Fruit fly (Drosophila melanogaster) S2 (cell line): Measurements from ENCODE around the gene ppk31.

Experiments used
- CG8478 ChIP-seq: fragments of >200 bp; optimal IDR thresholded peaks from 2 replicates; lab custom pipeline; 2018
- CTCF ChIP-seq, 2 experiments: fragments of >200 bp; optimal IDR thresholded peaks; 2 replicates each; lab custom pipeline; 2018

ppk31 gene

DNA sequence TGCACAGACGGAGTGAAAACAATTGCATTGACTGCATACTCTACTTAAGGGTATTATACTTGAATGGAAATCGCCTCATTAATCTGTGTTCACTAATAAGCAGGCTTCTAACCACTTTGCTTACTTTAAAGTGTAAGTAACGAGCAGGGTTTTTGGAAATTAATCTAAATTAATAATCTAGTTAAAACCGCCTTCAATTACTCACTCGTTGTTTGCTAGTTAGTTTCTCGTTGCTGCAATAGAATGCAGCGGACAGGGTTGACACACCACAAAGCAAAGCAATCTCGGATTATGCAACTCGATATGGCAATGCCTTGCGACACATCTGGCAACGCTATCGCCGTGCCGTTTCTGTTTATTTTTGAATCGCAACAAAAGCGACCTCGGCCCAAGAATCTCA, 23.0 kb upstream of the ppk31 start:
- TF ChIP-seq CG8478 (lab: Kevin White, UChicago) = no peak
- no peak for TF ChIP-seq CTCF (optimal IDR thresholded peaks at IDR 0.05; lab: Kevin White, UChicago)

DNA sequence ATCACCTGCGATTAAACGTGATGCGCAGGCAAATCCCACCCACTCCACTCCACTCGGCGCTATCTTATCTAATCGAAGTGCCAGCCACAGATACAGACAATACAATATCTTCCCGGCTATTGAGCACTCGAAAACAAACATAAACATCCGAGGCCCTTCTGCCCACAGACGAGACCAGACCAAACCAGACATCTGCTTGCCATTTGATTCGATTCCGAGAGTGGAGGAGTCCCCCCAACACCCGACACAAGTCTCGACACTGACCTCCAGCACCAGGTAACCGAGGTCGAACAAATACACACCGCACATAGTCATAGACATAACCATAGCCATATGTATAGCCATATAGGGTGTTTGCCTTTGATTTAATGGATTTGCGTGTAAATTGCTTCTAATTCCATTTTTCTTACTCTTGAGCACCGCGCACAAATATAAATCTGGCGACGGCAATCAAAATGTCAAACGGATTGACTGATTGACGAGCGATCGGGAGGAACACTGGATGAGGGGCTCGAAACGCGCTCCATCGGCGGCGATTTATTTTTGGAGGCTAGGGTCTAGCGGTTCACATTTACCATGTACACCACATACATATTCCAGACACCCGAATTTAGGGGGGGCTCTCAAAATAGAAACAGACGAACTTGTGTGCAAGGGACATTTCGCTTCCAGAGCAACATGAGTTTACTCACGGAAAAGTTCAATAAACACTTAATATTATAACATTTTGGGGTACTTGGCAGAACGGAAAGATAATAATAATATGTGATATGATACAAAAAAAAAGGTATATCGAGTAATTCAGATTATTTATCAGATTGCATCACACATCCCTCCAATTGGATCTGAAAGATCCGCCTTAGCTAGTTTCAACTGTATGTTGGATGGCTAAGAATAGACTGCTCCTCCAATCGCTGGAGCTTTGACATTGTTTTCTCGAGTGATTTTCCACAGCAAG, 13.8 kb upstream of the ppk31 start:
- TF ChIP-seq CG8478 (lab: Kevin White, UChicago) (no peak), CTCF (optimal IDR thresholded peaks at IDR 0.05; lab: Kevin White, UChicago) (no peak)

dm6 chr3R:27149884-27150676, 12.8 kb upstream of the ppk31 start:
- TF ChIP-seq CG8478 (lab: Kevin White, UChicago) (no peak), CTCF (optimal IDR thresholded peaks at IDR 0.05; lab: Kevin White, UChicago) (no peak)

dm6 chr3R:27150685-27151515, 12.0 kb upstream of the ppk31 start, which contains the start of gene CG6051:
Gene CG6051 (minus strand): TSS chr3R:27151069.
- peak; percentile 26 to 44 for TF ChIP-seq CTCF (optimal IDR thresholded peaks at IDR 0.05; lab: Kevin White, UChicago)
- TF ChIP-seq CG8478 (lab: Kevin White, UChicago) = no peak

- TF ChIP-seq CG8478 (lab: Kevin White, UChicago) (no peak), CTCF (optimal IDR thresholded peaks at IDR 0.05; lab: Kevin White, UChicago) (peak; percentile 79 to 80)
Measured at dm6 chr3R:27151516-27151823, 11.5 kb upstream of the ppk31 start, which contains the start of gene Men-b. Gene Men-b (plus strand): TSS chr3R:27151662.

DNA sequence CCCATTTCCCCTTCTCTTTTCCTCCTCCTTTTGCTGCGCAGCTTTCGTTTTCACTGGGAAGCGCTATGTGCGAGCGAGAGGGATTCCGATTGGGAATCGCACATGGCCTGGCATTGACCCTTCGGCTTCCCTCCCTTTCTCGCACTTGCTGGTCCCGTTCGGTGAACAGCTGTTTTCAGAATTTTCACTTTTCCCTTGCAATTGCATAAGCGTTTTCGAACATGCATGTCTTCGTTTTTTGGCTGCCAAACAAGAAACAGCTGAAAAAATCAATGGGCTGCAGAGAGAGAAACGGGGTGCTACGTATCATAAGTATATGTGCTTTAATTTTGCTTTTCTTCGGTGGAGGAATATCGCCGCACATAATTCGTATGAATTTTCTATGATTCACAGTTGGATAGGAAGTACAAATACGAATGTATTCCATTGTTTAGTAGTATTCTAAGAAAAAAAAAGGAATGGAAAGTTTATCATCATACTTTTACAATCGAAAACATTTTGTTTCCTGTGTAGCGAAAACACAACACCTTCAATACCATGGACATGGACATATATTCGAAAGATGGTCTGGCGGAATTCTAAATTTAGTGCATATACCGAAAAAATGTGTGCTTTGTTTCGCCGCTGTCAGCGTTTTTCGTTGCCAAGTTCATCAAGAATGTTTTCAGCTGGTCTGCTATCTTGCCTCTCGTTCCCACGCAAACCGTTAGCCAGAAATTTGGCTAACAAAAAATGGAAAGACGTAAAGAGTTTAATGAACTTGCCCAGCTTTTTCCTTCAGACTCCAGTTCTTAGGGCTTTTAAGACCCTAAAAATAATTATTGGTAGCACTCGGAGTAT, 10.6 kb upstream of the ppk31 start:
- TF ChIP-seq CG8478 (lab: Kevin White, UChicago) = no peak
- no peak for TF ChIP-seq CTCF (optimal IDR thresholded peaks at IDR 0.05; lab: Kevin White, UChicago)

dm6 chr3R:27153062-27153878, 9.7 kb upstream of the ppk31 start:
- TF ChIP-seq CG8478 (lab: Kevin White, UChicago) = no peak
- no peak for TF ChIP-seq CTCF (optimal IDR thresholded peaks at IDR 0.05; lab: Kevin White, UChicago)

DNA sequence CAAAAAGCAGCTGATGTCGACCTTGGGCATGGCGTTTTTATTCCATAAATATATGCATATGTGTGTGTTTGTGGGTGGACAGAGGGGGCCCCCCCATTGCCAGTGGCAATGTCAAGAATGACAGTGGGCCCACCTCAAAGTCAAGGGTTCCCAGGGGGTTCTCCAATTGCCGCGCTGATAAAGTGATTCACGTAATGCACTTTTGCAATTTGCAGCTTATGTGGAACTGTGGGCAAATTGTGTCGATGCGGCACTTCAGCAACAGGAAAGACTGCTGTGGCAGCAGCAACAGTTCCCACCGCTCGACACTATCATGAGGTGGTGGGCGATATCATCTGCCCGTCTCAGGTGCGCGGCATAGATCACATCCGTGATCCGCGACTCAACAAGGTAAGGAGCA, 8.9 kb upstream of the ppk31 start:
- TF ChIP-seq CG8478 (lab: Kevin White, UChicago) = no peak

- TF ChIP-seq CG8478 (lab: Kevin White, UChicago) = no peak
- TF ChIP-seq CTCF (optimal IDR thresholded peaks at IDR 0.05; lab: Kevin White, UChicago) = no peak
Measured at dm6 chr3R:27157814-27158213, 5.1 kb upstream of the ppk31 start, which contains the start of gene grass. Gene grass (plus strand): TSS chr3R:27157948.

DNA sequence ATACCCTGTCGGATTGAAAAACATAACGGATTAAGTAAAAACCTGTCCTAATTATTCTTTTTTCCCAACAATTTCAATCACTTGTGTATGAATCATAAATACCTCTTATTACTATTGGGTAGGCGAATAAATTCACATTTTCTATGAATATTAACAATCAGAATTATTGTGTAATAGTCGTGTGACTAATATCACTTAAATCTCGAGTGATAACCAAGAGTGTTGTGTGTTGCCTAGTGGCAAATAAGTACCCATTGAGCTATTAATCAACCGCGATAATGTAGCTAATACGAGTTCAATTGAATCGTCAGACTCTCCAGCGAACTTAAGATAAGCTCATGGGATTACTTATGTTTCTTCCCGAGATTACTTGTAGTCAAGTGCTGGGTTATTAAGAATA, 3.1 kb upstream of the ppk31 start:
- no peak for TF ChIP-seq CG8478 (lab: Kevin White, UChicago)
- TF ChIP-seq CTCF (optimal IDR thresholded peaks at IDR 0.05; lab: Kevin White, UChicago) = no peak

dm6 chr3R:27160858-27161257, 2.1 kb upstream of the ppk31 start, which contains the start of gene CG5909:
Gene CG5909 (plus strand): TSS chr3R:27161158.
- TF ChIP-seq CTCF (optimal IDR thresholded peaks at IDR 0.05; lab: Kevin White, UChicago) (no peak), CG8478 (lab: Kevin White, UChicago) (no peak)

- no peak for TF ChIP-seq CG8478 (lab: Kevin White, UChicago)
- no peak for TF ChIP-seq CTCF (optimal IDR thresholded peaks at IDR 0.05; lab: Kevin White, UChicago)
Measured at dm6 chr3R:27165416-27165982, 2.6 kb downstream of the ppk31 start, which contains the start of the genes CG34293 and spn-D. Gene CG34293 (minus strand): TSS chr3R:27165575. Gene spn-D (plus strand): TSS chr3R:27165716.
